Fruit fly (Drosophila melanogaster): Measurements from ENCODE around the gene Scsalpha1.

Scsalpha1 gene

DNA sequence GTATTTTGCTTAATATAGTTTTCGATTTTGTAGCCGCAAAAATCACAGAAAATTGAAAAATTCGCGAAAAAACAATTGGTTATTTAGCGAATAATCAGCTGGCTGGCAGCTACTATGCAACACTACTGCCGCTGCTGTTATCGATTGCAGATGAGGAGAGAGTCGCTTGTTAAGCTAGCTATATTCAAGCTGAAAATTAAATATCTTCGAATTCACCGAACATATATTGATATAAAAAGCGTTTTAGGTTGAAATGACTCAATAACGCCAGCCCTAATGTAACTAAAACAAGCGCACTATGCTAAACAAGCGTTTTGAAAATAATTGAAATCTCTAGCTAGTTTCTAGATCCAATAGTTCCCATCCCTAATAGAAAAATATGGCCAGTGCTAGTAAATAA lies 7.7 kb upstream of the Scsalpha1 start, which contains the start of the genes CG32264, ntc and IntS10 (continued):
- TF ChIP-seq Mad (GFP tag; optimal IDR thresholded peaks at IDR 0.05) (peak; percentile 77), Sox102F (GFP tag; optimal IDR thresholded peaks at IDR 0.05) (no peak), Asciz (GFP tag; optimal IDR thresholded peaks at IDR 0.05) (no peak), twi (tag; optimal IDR thresholded peaks at IDR 0.05) (peak; percentile 58)

DNA sequence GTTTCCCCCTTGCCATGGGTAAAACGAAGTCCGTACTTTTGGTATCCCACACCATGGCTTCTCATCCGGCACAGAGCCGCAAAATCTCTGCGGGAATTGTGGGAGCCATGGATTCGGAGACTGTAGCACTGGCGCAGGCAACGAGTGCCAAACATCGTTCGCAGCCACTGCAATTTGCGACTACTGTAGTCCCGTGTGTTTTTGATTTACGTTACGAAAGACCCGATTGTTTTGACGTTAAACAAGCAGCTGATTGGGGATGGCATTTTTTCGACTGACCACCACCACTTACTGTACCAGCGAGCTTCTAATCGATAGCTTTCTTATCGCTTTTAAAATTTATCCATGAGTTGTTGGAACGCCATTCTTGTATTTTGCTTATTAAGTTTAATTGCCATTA lies 4.1 kb upstream of the Scsalpha1 start, which contains the start of gene CG32262:
TSS of gene CG32262 (minus strand) at position 254 of the 400 bp plus-strand sequence.
- TF ChIP-seq CG6654 (GFP tag; optimal IDR thresholded peaks at IDR 0.05), result no peak
- no peak for TF ChIP-seq wek (GFP tag; optimal IDR thresholded peaks at IDR 0.05)
- TF ChIP-seq Atf3 (GFP tag; optimal IDR thresholded peaks at IDR 0.05), result no peak
- TF ChIP-seq CG4707 (GFP tag; optimal IDR thresholded peaks at IDR 0.05), result no peak
- no peak for TF ChIP-seq Dbx (GFP tag; IDR thresholded peaks at IDR 0.05)
- peak; percentile 66; the same call in 2 of the 3 replicates for TF ChIP-seq CG7963 (GFP tag; IDR thresholded peaks at IDR 0.05; ENCODE audit: partially characterized antibody)
- TF ChIP-seq Dp (GFP tag; optimal IDR thresholded peaks at IDR 0.05), result peak; percentile 85
- TF ChIP-seq Ets97D (GFP tag; optimal IDR thresholded peaks at IDR 0.05), result peak; percentile 34
- peak; percentile 85 for TF ChIP-seq grau (tag; optimal IDR thresholded peaks at IDR 0.05)
- TF ChIP-seq da (GFP tag; optimal IDR thresholded peaks at IDR 0.05), result no peak
- peak; percentile 52; the same call in 1 of the 3 replicates for TF ChIP-seq CG34422 (GFP tag; IDR thresholded peaks at IDR 0.05)
- TF ChIP-seq Bdp1 (GFP tag; optimal IDR thresholded peaks at IDR 0.05), result no peak
- peak; percentile 63 for TF ChIP-seq hbn (GFP tag; IDR thresholded peaks at IDR 0.05; ENCODE audit: partially characterized antibody)
- no peak for TF ChIP-seq ttk (GFP tag; IDR thresholded peaks at IDR 0.05)
- TF ChIP-seq zen (tag; optimal IDR thresholded peaks at IDR 0.05), result no peak
- peak in 1 of 2 experiments; percentile 82 for TF ChIP-seq Pdp1 (GFP tag; optimal IDR thresholded peaks at IDR 0.05)
- no peak for TF ChIP-seq CG4424 (GFP tag; optimal IDR thresholded peaks at IDR 0.05)
- peak; percentile 11 for TF ChIP-seq her (GFP tag; optimal IDR thresholded peaks at IDR 0.05)
- TF ChIP-seq Med (GFP tag), result peak; percentile 63
- peak; percentile 3 for TF ChIP-seq Sin3A (optimal IDR thresholded peaks at IDR 0.05)
- peak; percentile 9 for TF ChIP-seq CG34376 (GFP tag; optimal IDR thresholded peaks at IDR 0.05)
- TF ChIP-seq CkIIα-i1 (GFP tag; IDR thresholded peaks at IDR 0.05), result no peak
- peak; percentile 59 for TF ChIP-seq BEAF-32 (GFP tag; optimal IDR thresholded peaks at IDR 0.05)
- TF ChIP-seq slp2 (GFP tag; optimal IDR thresholded peaks at IDR 0.05), result no peak
- no peak for TF ChIP-seq CG8765 (GFP tag; IDR thresholded peaks at IDR 0.05)
- TF ChIP-seq CG12071 (GFP tag; optimal IDR thresholded peaks at IDR 0.05), result no peak
- TF ChIP-seq CG15269 (tag; optimal IDR thresholded peaks at IDR 0.05), result no peak
- TF ChIP-seq CG14710 (tag; optimal IDR thresholded peaks at IDR 0.05), result no peak
- no peak for TF ChIP-seq CG3847 (GFP tag; IDR thresholded peaks at IDR 0.05)
- TF ChIP-seq E2f2 (GFP tag; IDR thresholded peaks at IDR 0.05), result peak; percentile 87
- TF ChIP-seq CG9727 (GFP tag; optimal IDR thresholded peaks at IDR 0.05), result no peak
- no peak for TF ChIP-seq ken (GFP tag; IDR thresholded peaks at IDR 0.05)
- peak; percentile 92 for TF ChIP-seq CG18011 (GFP tag; optimal IDR thresholded peaks at IDR 0.05)
- no peak for TF ChIP-seq ro (GFP tag; IDR thresholded peaks at IDR 0.05)
- peak; percentile 51; the same call in 1 of the 3 replicates for TF ChIP-seq hb (GFP tag; IDR thresholded peaks at IDR 0.05; ENCODE audit: partially characterized antibody)
- TF ChIP-seq MESR4 (GFP tag; optimal IDR thresholded peaks at IDR 0.05), result peak; percentile 92
- TF ChIP-seq oc (tag; optimal IDR thresholded peaks at IDR 0.05), result no peak
- no peak for TF ChIP-seq chn (GFP tag; optimal IDR thresholded peaks at IDR 0.05)
- TF ChIP-seq CrebB (tag; optimal IDR thresholded peaks at IDR 0.05), result peak; percentile 1
- TF ChIP-seq HmgZ (tag; optimal IDR thresholded peaks at IDR 0.05), result no peak
- TF ChIP-seq Rx (GFP tag; IDR thresholded peaks at IDR 0.05), result no peak
- TF ChIP-seq unc-4 (GFP tag; IDR thresholded peaks at IDR 0.05; ENCODE audit: partially characterized antibody), result peak; percentile 65
- peak; percentile 27 for TF ChIP-seq CG8388 (GFP tag; optimal IDR thresholded peaks at IDR 0.05)
- peak; percentile 99 for TF ChIP-seq CG9437 (GFP tag; optimal IDR thresholded peaks at IDR 0.05)
- peak in 1 of 2 experiments; percentile 91 for TF ChIP-seq crp (GFP tag; optimal IDR thresholded peaks at IDR 0.05)

All from whole organism, embryonic.